1 fruit fly cellular context compared by ENCODE assay signal in genomic region chrX:12242375-12242774, dm6.
TF ChIP-seq lines count a peak whose summit lies in the region.

No protein-coding gene starts in this region.

TF ChIP-seq in whole organism, embryonic, 481 proteins besides CTCF, POLR2A, EP300 and RAD21 (continued from another document and continues in another):
- TF ChIP-seq D19A (tag; optimal IDR thresholded peaks at IDR 0.05; lab: Kevin White, UChicago) (peak; percentile 62), Ada2b (GFP tag; IDR thresholded peaks at IDR 0.05; lab: Robert Waterston, UW) (peak; percentile 61), dpn (GFP tag; optimal IDR thresholded peaks at IDR 0.05; lab: Kevin White, UChicago) (peak in 1 of 2 experiments; percentile 43), CG10267 (tag; optimal IDR thresholded peaks at IDR 0.05; lab: Kevin White, UChicago) (peak; percentile 64), unc-4 (GFP tag; IDR thresholded peaks at IDR 0.05; lab: Robert Waterston, UW; ENCODE audit: partially characterized antibody) (no peak), CG1602 (GFP tag; optimal IDR thresholded peaks at IDR 0.05; lab: Kevin White, UChicago) (peak; percentile 32), lab (GFP tag; optimal IDR thresholded peaks at IDR 0.05; lab: Kevin White, UChicago) (peak; percentile 49), CG1529 (GFP tag; optimal IDR thresholded peaks at IDR 0.05; lab: Kevin White, UChicago) (peak; percentile 50), psq (GFP tag; optimal IDR thresholded peaks at IDR 0.05; lab: Kevin White, UChicago) (no peak), CG15696 (tag; optimal IDR thresholded peaks at IDR 0.05; lab: Kevin White, UChicago) (peak; percentile 25), CG33557 (GFP tag; optimal IDR thresholded peaks at IDR 0.05; lab: Kevin White, UChicago) (peak; percentile 34), CG30020 (tag; optimal IDR thresholded peaks at IDR 0.05; lab: Kevin White, UChicago) (no peak), CG1832 (GFP tag; optimal IDR thresholded peaks at IDR 0.05; lab: Kevin White, UChicago) (no peak), sqz (GFP tag; optimal IDR thresholded peaks at IDR 0.05; lab: Kevin White, UChicago) (peak; percentile 21), Blimp-1 (GFP tag; optimal IDR thresholded peaks at IDR 0.05; lab: Kevin White, UChicago) (peak; percentile 84), CG7987 (GFP tag; optimal IDR thresholded peaks at IDR 0.05; lab: Kevin White, UChicago) (no peak), CG10543 (GFP tag; optimal IDR thresholded peaks at IDR 0.05; lab: Kevin White, UChicago) (no peak), Dfd (GFP tag; optimal IDR thresholded peaks at IDR 0.05; lab: Kevin White, UChicago) (no peak), lilli (GFP tag; optimal IDR thresholded peaks at IDR 0.05; lab: Kevin White, UChicago) (no peak), Xrp1 (GFP tag; IDR thresholded peaks at IDR 0.05; lab: Robert Waterston, UW) (peak; percentile 83), ato (GFP tag; IDR thresholded peaks at IDR 0.05; lab: Robert Waterston, UW; ENCODE audit: partially characterized antibody) (no peak), Chrac-16 (GFP tag; optimal IDR thresholded peaks at IDR 0.05; lab: Kevin White, UChicago) (peak; percentile 35), CG12104 (GFP tag; optimal IDR thresholded peaks at IDR 0.05; lab: Kevin White, UChicago) (no peak), CG12659 (GFP tag; optimal IDR thresholded peaks at IDR 0.05; lab: Kevin White, UChicago) (peak; percentile 15), shn (GFP tag; optimal IDR thresholded peaks at IDR 0.05; lab: Kevin White, UChicago) (no peak), grau (tag; optimal IDR thresholded peaks at IDR 0.05; lab: Kevin White, UChicago) (peak; percentile 61), tgo (GFP tag; IDR thresholded peaks at IDR 0.05; lab: Robert Waterston, UW) (peak; percentile 34; the same call in 1 of the 3 replicates), rib (GFP tag; IDR thresholded peaks at IDR 0.05; lab: Robert Waterston, UW) (no peak), CG18476 (GFP tag; optimal IDR thresholded peaks at IDR 0.05; lab: Kevin White, UChicago) (peak; percentile 4), pan (optimal IDR thresholded peaks at IDR 0.05; lab: Kevin White, UChicago) (no peak), pan (GFP tag; optimal IDR thresholded peaks at IDR 0.05 in 1 of 2, IDR thresholded peaks at IDR 0.05 in 1 of 2) (peak in 1 of 2 experiments; percentile 36), Mrtf (GFP tag; IDR thresholded peaks at IDR 0.05; lab: Robert Waterston, UW) (no peak), wdn (GFP tag; IDR thresholded peaks at IDR 0.05; lab: Robert Waterston, UW) (no peak), CG3726 (GFP tag; IDR thresholded peaks at IDR 0.05; lab: Robert Waterston, UW) (0 out of 3 replicates have a peak, but pooled peaks have one; percentile 40), B-H2 (GFP tag; optimal IDR thresholded peaks at IDR 0.05; lab: Kevin White, UChicago) (no peak), CG10565 (GFP tag; optimal IDR thresholded peaks at IDR 0.05; lab: Kevin White, UChicago) (no peak), Ets65A (GFP tag; lab: Kevin White, UChicago) (no peak), vnd (GFP tag; IDR thresholded peaks at IDR 0.05; lab: Robert Waterston, UW; ENCODE audit: partially characterized antibody) (no peak), CG17385 (GFP tag; optimal IDR thresholded peaks at IDR 0.05; lab: Kevin White, UChicago) (peak; percentile 48), peb (GFP tag; IDR thresholded peaks at IDR 0.05; lab: Robert Waterston, UW) (peak; percentile 53; the same call in 1 of the 2 replicates), CG13123 (GFP tag; optimal IDR thresholded peaks at IDR 0.05; lab: Kevin White, UChicago) (no peak), CG8281 (tag; optimal IDR thresholded peaks at IDR 0.05; lab: Kevin White, UChicago) (no peak), CG18262 (tag; optimal IDR thresholded peaks at IDR 0.05; lab: Kevin White, UChicago) (peak; percentile 80), ro (GFP tag; IDR thresholded peaks at IDR 0.05; lab: Robert Waterston, UW) (no peak), Spps (tag; optimal IDR thresholded peaks at IDR 0.05; lab: Kevin White, UChicago) (peak; percentile 40), ham (GFP tag; IDR thresholded peaks at IDR 0.05; lab: Robert Waterston, UW) (no peak), Max (GFP tag; optimal IDR thresholded peaks at IDR 0.05; lab: Kevin White, UChicago) (no peak), HmgD (GFP tag; optimal IDR thresholded peaks at IDR 0.05; lab: Kevin White, UChicago) (no peak), usp (GFP tag; optimal IDR thresholded peaks at IDR 0.05; lab: Kevin White, UChicago) (no peak), CG4404 (GFP tag; IDR thresholded peaks at IDR 0.05; lab: Robert Waterston, UW) (0 out of 2 replicates have a peak, but pooled peaks have one; percentile 28), CG10431 (GFP tag; optimal IDR thresholded peaks at IDR 0.05; lab: Kevin White, UChicago) (peak; percentile 24), CG9215 (GFP tag; IDR thresholded peaks at IDR 0.05; lab: Robert Waterston, UW) (no peak), CG17612 (GFP tag; IDR thresholded peaks at IDR 0.05; lab: Robert Waterston, UW) (no peak), nerfin-2 (GFP tag; IDR thresholded peaks at IDR 0.05; lab: Robert Waterston, UW; ENCODE audit: partially characterized antibody) (no peak), CG10366 (GFP tag; IDR thresholded peaks at IDR 0.05; lab: Robert Waterston, UW) (peak; percentile 42), CG15601 (tag; optimal IDR thresholded peaks at IDR 0.05; lab: Kevin White, UChicago) (peak; percentile 41), bsh (GFP tag; optimal IDR thresholded peaks at IDR 0.05; lab: Kevin White, UChicago) (peak in 1 of 2 experiments; percentile 88), Dp (GFP tag; optimal IDR thresholded peaks at IDR 0.05; lab: Kevin White, UChicago) (no peak), crc (GFP tag; optimal IDR thresholded peaks at IDR 0.05; lab: Kevin White, UChicago) (no peak), eve (GFP tag; optimal IDR thresholded peaks at IDR 0.05; lab: Kevin White, UChicago) (peak in 1 of 2 experiments; percentile 69), Ets97D (GFP tag; optimal IDR thresholded peaks at IDR 0.05; lab: Kevin White, UChicago) (no peak), CG4820 (GFP tag; optimal IDR thresholded peaks at IDR 0.05; lab: Kevin White, UChicago) (peak; percentile 57), dmrt99B (tag; optimal IDR thresholded peaks at IDR 0.05; lab: Kevin White, UChicago) (peak; percentile 74), btn (GFP tag; optimal IDR thresholded peaks at IDR 0.05; lab: Kevin White, UChicago) (no peak), CG12155 (GFP tag; optimal IDR thresholded peaks at IDR 0.05; lab: Kevin White, UChicago) (no peak), Side (GFP tag; optimal IDR thresholded peaks at IDR 0.05; lab: Kevin White, UChicago) (no peak), CG7271 (tag; optimal IDR thresholded peaks at IDR 0.05; lab: Kevin White, UChicago) (no peak), Usf (GFP tag; optimal IDR thresholded peaks at IDR 0.05; lab: Kevin White, UChicago) (no peak), cad (GFP tag; optimal IDR thresholded peaks at IDR 0.05; lab: Kevin White, UChicago) (no peak), seq (GFP tag; IDR thresholded peaks at IDR 0.05; lab: Robert Waterston, UW) (0 out of 2 replicates have a peak, but pooled peaks have one; percentile 28), pnt (GFP tag; optimal IDR thresholded peaks at IDR 0.05; lab: Kevin White, UChicago) (no peak), oc (tag; optimal IDR thresholded peaks at IDR 0.05; lab: Kevin White, UChicago) (peak; percentile 68), ase (GFP tag; IDR thresholded peaks at IDR 0.05; lab: Robert Waterston, UW) (peak; percentile 51; the same call in 1 of the 3 replicates), ara (GFP tag; IDR thresholded peaks at IDR 0.05; lab: Robert Waterston, UW) (peak; percentile 63), fd3F (GFP tag; optimal IDR thresholded peaks at IDR 0.05; lab: Kevin White, UChicago) (no peak), CG5245 (GFP tag; optimal IDR thresholded peaks at IDR 0.05; lab: Kevin White, UChicago) (peak; percentile 52), sens (GFP tag; lab: Kevin White, UChicago) (peak; percentile 67), knrl (GFP tag; IDR thresholded peaks at IDR 0.05; lab: Robert Waterston, UW; ENCODE audit: partially characterized antibody) (no peak), Dip2 (GFP tag; IDR thresholded peaks at IDR 0.05; lab: Robert Waterston, UW) (no peak), CG14667 (GFP tag; IDR thresholded peaks at IDR 0.05; lab: Robert Waterston, UW) (peak; percentile 34; the same call in 1 of the 2 replicates), CG2889 (GFP tag; IDR thresholded peaks at IDR 0.05; lab: Robert Waterston, UW) (no peak), sc (optimal IDR thresholded peaks at IDR 0.05; lab: Kevin White, UChicago) (no peak), sc (GFP tag; optimal IDR thresholded peaks at IDR 0.05; lab: Kevin White, UChicago) (peak; percentile 48), CG2120 (GFP tag; optimal IDR thresholded peaks at IDR 0.05; lab: Kevin White, UChicago) (no peak), CG9797 (GFP tag; optimal IDR thresholded peaks at IDR 0.05; lab: Kevin White, UChicago) (no peak), CG18764 (GFP tag; optimal IDR thresholded peaks at IDR 0.05; lab: Kevin White, UChicago) (peak; percentile 1), da (GFP tag; optimal IDR thresholded peaks at IDR 0.05; lab: Kevin White, UChicago) (no peak), E2f1 (GFP tag; IDR thresholded peaks at IDR 0.05; lab: Robert Waterston, UW) (peak; percentile 57), chif (GFP tag; optimal IDR thresholded peaks at IDR 0.05; lab: Kevin White, UChicago) (peak; percentile 10 to 16), Awh (GFP tag; IDR thresholded peaks at IDR 0.05; lab: Robert Waterston, UW) (peak; percentile 63; the same call in 1 of the 2 replicates), luna (GFP tag; optimal IDR thresholded peaks at IDR 0.05; lab: Kevin White, UChicago) (no peak), CG12299 (tag; optimal IDR thresholded peaks at IDR 0.05; lab: Kevin White, UChicago) (no peak), CG10321 (GFP tag; IDR thresholded peaks at IDR 0.05; lab: Robert Waterston, UW) (no peak), Vsx1 (GFP tag; optimal IDR thresholded peaks at IDR 0.05; lab: Kevin White, UChicago) (peak; percentile 11), Sry-δ (GFP tag; optimal IDR thresholded peaks at IDR 0.05; lab: Kevin White, UChicago) (no peak), Pdp1 (GFP tag; optimal IDR thresholded peaks at IDR 0.05; lab: Kevin White, UChicago) (no peak), gsb-n (tag; optimal IDR thresholded peaks at IDR 0.05; lab: Kevin White, UChicago) (peak; percentile 80), CG16813 (GFP tag; IDR thresholded peaks at IDR 0.05; lab: Robert Waterston, UW; ENCODE audit: partially characterized antibody) (no peak), CG16779 (GFP tag; IDR thresholded peaks at IDR 0.05; lab: Robert Waterston, UW) (no peak), CG11085 (GFP tag; IDR thresholded peaks at IDR 0.05; lab: Robert Waterston, UW) (no peak), CG17186 (GFP tag; optimal IDR thresholded peaks at IDR 0.05; lab: Kevin White, UChicago) (no peak), CG8290 (GFP tag; optimal IDR thresholded peaks at IDR 0.05; lab: Kevin White, UChicago) (no peak), CG8290 (tag; optimal IDR thresholded peaks at IDR 0.05; lab: Kevin White, UChicago) (no peak), Hr51 (GFP tag; optimal IDR thresholded peaks at IDR 0.05; lab: Kevin White, UChicago) (peak in 1 of 2 experiments; percentile 57), CG7357 (GFP tag; IDR thresholded peaks at IDR 0.05; lab: Robert Waterston, UW) (0 out of 3 replicates have a peak, but pooled peaks have one; percentile 25), CG6689 (GFP tag; IDR thresholded peaks at IDR 0.05; lab: Robert Waterston, UW) (peak; percentile 69), CG12071 (GFP tag; optimal IDR thresholded peaks at IDR 0.05; lab: Kevin White, UChicago) (no peak), pita (GFP tag; optimal IDR thresholded peaks at IDR 0.05; lab: Kevin White, UChicago) (no peak), Abd-B (GFP tag; optimal IDR thresholded peaks at IDR 0.05; lab: Kevin White, UChicago) (peak; percentile 46), run (tag; optimal IDR thresholded peaks at IDR 0.05; lab: Kevin White, UChicago) (no peak), CG8924 (tag; optimal IDR thresholded peaks at IDR 0.05; lab: Kevin White, UChicago) (peak; percentile 62), D (optimal IDR thresholded peaks at IDR 0.05; lab: Kevin White, UChicago) (no peak), D (GFP tag; optimal IDR thresholded peaks at IDR 0.05; lab: Kevin White, UChicago) (peak; percentile 62), CG7372 (GFP tag; IDR thresholded peaks at IDR 0.05; lab: Robert Waterston, UW) (no peak), CG10147 (GFP tag; optimal IDR thresholded peaks at IDR 0.05; lab: Kevin White, UChicago) (no peak), CG17359 (tag; optimal IDR thresholded peaks at IDR 0.05; lab: Kevin White, UChicago) (peak; percentile 72), NFAT (GFP tag; IDR thresholded peaks at IDR 0.05; lab: Robert Waterston, UW) (no peak), D19B (GFP tag; optimal IDR thresholded peaks at IDR 0.05; lab: Kevin White, UChicago) (no peak), Stat92E (GFP tag; optimal IDR thresholded peaks at IDR 0.05; lab: Kevin White, UChicago) (peak in 1 of 3 experiments; percentile 20), Atf-2 (GFP tag; optimal IDR thresholded peaks at IDR 0.05; lab: Kevin White, UChicago) (no peak), tup (GFP tag; optimal IDR thresholded peaks at IDR 0.05; lab: Kevin White, UChicago) (no peak), Xbp1 (GFP tag; optimal IDR thresholded peaks at IDR 0.05; lab: Kevin White, UChicago) (peak; percentile 59), Gug (GFP tag; IDR thresholded peaks at IDR 0.05; lab: Robert Waterston, UW) (no peak), slbo (GFP tag; IDR thresholded peaks at IDR 0.05; lab: Robert Waterston, UW) (0 out of 2 replicates have a peak, but pooled peaks have one; percentile 24), Hey (tag; optimal IDR thresholded peaks at IDR 0.05; lab: Kevin White, UChicago) (no peak), amos (GFP tag; IDR thresholded peaks at IDR 0.05; lab: Robert Waterston, UW; ENCODE audit: partially characterized antibody) (no peak), CG3281 (GFP tag; optimal IDR thresholded peaks at IDR 0.05; lab: Kevin White, UChicago) (peak; percentile 15), fd64A (GFP tag; optimal IDR thresholded peaks at IDR 0.05; lab: Kevin White, UChicago) (no peak), yki (optimal IDR thresholded peaks at IDR 0.05; lab: Kevin White, UChicago) (no peak), chn (GFP tag; optimal IDR thresholded peaks at IDR 0.05; lab: Kevin White, UChicago) (no peak), unpg (GFP tag; optimal IDR thresholded peaks at IDR 0.05; lab: Kevin White, UChicago) (peak; percentile 76), aop (GFP tag; IDR thresholded peaks at IDR 0.05; lab: Robert Waterston, UW) (no peak), Dbx (GFP tag; IDR thresholded peaks at IDR 0.05; lab: Robert Waterston, UW) (no peak), CG12219 (GFP tag; optimal IDR thresholded peaks at IDR 0.05; lab: Kevin White, UChicago) (no peak)
